Worm (Caenorhabditis elegans) whole organism, late embryonic: ENCODE measurements around the gene spcs-2.

ENCODE experiments used
- ceh-14 ChIP-seq: sonication (generic microtip); optimal IDR thresholded peaks from 2 replicates; lab custom pipeline; 2016; ENCODE audit warnings: missing genotype, missing genetic modification characterization, missing compliant biosample characterization
- pha-4 ChIP-seq: fragments of 150-350 bp; optimal IDR thresholded peaks from 2 replicates; lab custom pipeline; 2018; ENCODE audit warnings: missing biosample characterization, missing genetic modification reagents, missing genetic modification characterization
- pqm-1 ChIP-seq: sonication (generic microtip); optimal IDR thresholded peaks from 2 replicates; lab custom pipeline; 2016; ENCODE audit warnings: missing genetic modification characterization, missing compliant biosample characterization
- zip-5 ChIP-seq: sonication (generic microtip); optimal IDR thresholded peaks from 2 replicates; lab custom pipeline; 2016; ENCODE audit warnings: missing genetic modification characterization, missing compliant biosample characterization

DNA sequence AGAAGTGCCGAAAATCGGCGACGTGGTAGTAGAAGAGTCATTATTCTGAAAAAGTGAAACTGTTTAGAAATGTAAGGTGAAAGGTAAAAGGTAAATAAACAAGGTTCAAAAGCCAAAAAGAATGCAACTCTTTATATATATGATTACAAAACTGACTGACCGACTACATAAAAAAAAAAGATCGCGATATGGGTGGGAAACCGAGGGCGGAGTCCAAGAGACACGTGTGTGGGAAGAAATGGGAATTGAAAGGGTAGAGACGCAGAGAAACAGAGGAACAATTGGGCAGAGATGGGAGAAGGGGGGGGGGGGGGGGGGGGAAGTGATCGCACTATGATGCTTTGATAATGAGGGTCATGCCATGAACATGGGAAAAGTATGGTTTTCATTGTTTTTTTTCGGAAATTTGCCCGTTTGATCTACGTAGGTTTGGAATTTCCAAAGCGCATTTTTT, 35.9 kb upstream of the spcs-2 start, which contains the start of gene Y37D8A.4:
- TF ChIP-seq zip-5 (tag; lab: Kevin White, UChicago) (no peak), ceh-14 (tag; lab: Kevin White, UChicago) (no peak), pqm-1 (tag; lab: Kevin White, UChicago) (no peak), pha-4 (tag; lab: Kevin White, UChicago) (no peak)
